Fruit fly (Drosophila melanogaster) whole organism, prepupa: ENCODE results near the gene CG8460.

ENCODE experiments used
- Blimp-1 ChIP-seq: fragments of 200-800 bp; sonication (Bioruptor generic); optimal IDR thresholded peaks from 3 replicates; lab custom pipeline; 2017; ENCODE audit warnings: missing biosample characterization, missing genetic modification characterization, mild to moderate bottlenecking, moderate library complexity, missing genetic modification reagents
- CG10631 ChIP-seq: fragments of 200-800 bp; sonication (Bioruptor generic); optimal IDR thresholded peaks from 2 replicates; lab custom pipeline; 2016; ENCODE audit warnings: missing biosample characterization, missing genetic modification characterization
- CG11294 ChIP-seq: fragments of 200-800 bp; sonication (Bioruptor generic); IDR thresholded peaks from 2 replicates; pipeline ENCODE4 v1.3.6; 2022; ENCODE audit warnings: missing biosample characterization, missing genetic modification characterization
- CG11762 ChIP-seq: fragments of 200-800 bp; sonication (Bioruptor generic); optimal IDR thresholded peaks from 3 replicates; lab custom pipeline; 2016; ENCODE audit warnings: missing biosample characterization, missing genetic modification characterization; ENCODE audit not compliant: insufficient read depth
- CG15336 ChIP-seq: fragments of 200-800 bp; sonication (Bioruptor generic); IDR thresholded peaks from 2 replicates; pipeline ENCODE4 v1.3.6; 2022; ENCODE audit warnings: missing biosample characterization, missing genetic modification characterization
- CG16779 ChIP-seq: fragments of 200-800 bp; sonication (Bioruptor generic); optimal IDR thresholded peaks from 3 replicates; lab custom pipeline; 2017; ENCODE audit warnings: missing biosample characterization, mild to moderate bottlenecking, missing genetic modification characterization
- CG31627 ChIP-seq: fragments of 200-800 bp; sonication (Bioruptor generic); optimal IDR thresholded peaks from 3 replicates; lab custom pipeline; 2016; ENCODE audit warnings: missing biosample characterization, missing genetic modification characterization
- CG32006 ChIP-seq: fragments of 200-800 bp; sonication (Bioruptor generic); optimal IDR thresholded peaks from 3 replicates; lab custom pipeline; 2017; ENCODE audit warnings: missing biosample characterization, mild to moderate bottlenecking, missing genetic modification characterization
- CG3919 ChIP-seq: fragments of 200-800 bp; sonication (Bioruptor generic); optimal IDR thresholded peaks from 3 replicates; lab custom pipeline; 2016; ENCODE audit warnings: missing biosample characterization, missing genetic modification characterization
- CG4318 ChIP-seq: fragments of 200-800 bp; sonication (Bioruptor generic); optimal IDR thresholded peaks from 3 replicates; lab custom pipeline; 2017; ENCODE audit warnings: missing biosample characterization, mild to moderate bottlenecking, missing genetic modification characterization
- CG6163 ChIP-seq: fragments of 200-800 bp; sonication (Bioruptor generic); IDR thresholded peaks from 3 replicates; pipeline ENCODE4 v1.3.6; 2022; ENCODE audit warnings: missing biosample characterization, missing genetic modification characterization
- CG6276 ChIP-seq: fragments of 200-800 bp; sonication (Bioruptor generic); optimal IDR thresholded peaks from 2 replicates; lab custom pipeline; 2017; ENCODE audit warnings: missing biosample characterization, mild to moderate bottlenecking, missing genetic modification characterization
- CG6792 ChIP-seq: fragments of 200-800 bp; sonication (Bioruptor generic); optimal IDR thresholded peaks from 3 replicates; lab custom pipeline; 2016; ENCODE audit warnings: missing biosample characterization, missing genetic modification characterization
- CG6808 ChIP-seq: fragments of 200-800 bp; sonication (Bioruptor generic); optimal IDR thresholded peaks from 3 replicates; lab custom pipeline; 2017; ENCODE audit warnings: missing biosample characterization, missing genetic modification characterization, mild to moderate bottlenecking, moderate library complexity, missing genetic modification reagents
- CG6854 ChIP-seq: fragments of 200-800 bp; sonication (Bioruptor generic); optimal IDR thresholded peaks from 2 replicates; lab custom pipeline; 2017; ENCODE audit warnings: missing biosample characterization, mild to moderate bottlenecking, missing genetic modification characterization
- CG7368 ChIP-seq: fragments of 200-800 bp; sonication (Bioruptor generic); optimal IDR thresholded peaks from 3 replicates; lab custom pipeline; 2016; ENCODE audit warnings: missing biosample characterization, missing genetic modification characterization
- CG8119 ChIP-seq: fragments of 200-800 bp; sonication (Bioruptor generic); IDR thresholded peaks from 3 replicates; pipeline ENCODE4 v1.3.6; 2022; ENCODE audit warnings: missing biosample characterization, missing genetic modification characterization
- CG8319 ChIP-seq: fragments of 200-800 bp; sonication (Bioruptor generic); optimal IDR thresholded peaks from 3 replicates; lab custom pipeline; 2016; ENCODE audit warnings: missing biosample characterization, missing genetic modification characterization
- CG8632 ChIP-seq: fragments of 200-800 bp; sonication (Bioruptor generic); optimal IDR thresholded peaks from 3 replicates; lab custom pipeline; 2016; ENCODE audit warnings: missing biosample characterization, missing genetic modification characterization
- CG9139 ChIP-seq: fragments of 200-800 bp; sonication (Bioruptor generic); optimal IDR thresholded peaks from 3 replicates; lab custom pipeline; 2017; ENCODE audit warnings: missing biosample characterization, mild to moderate bottlenecking, missing genetic modification characterization
- Eip75B ChIP-seq: fragments of 200-800 bp; sonication (Bioruptor generic); optimal IDR thresholded peaks from 3 replicates; lab custom pipeline; 2016; ENCODE audit warnings: missing biosample characterization, missing genetic modification characterization
- Eip78C ChIP-seq: fragments of 200-800 bp; sonication (Bioruptor generic); peaks from one replicate; lab custom pipeline; 2016; ENCODE audit warnings: missing biosample characterization, missing genetic modification characterization
- Eip93F ChIP-seq: fragments of 200-800 bp; sonication (Bioruptor generic); optimal IDR thresholded peaks from 2 replicates; lab custom pipeline; 2016; ENCODE audit warnings: missing biosample characterization, mild to moderate bottlenecking, missing genetic modification characterization
- Ets21C ChIP-seq: fragments of 200-800 bp; sonication (Bioruptor generic); optimal IDR thresholded peaks from 3 replicates; lab custom pipeline; 2016; ENCODE audit warnings: missing biosample characterization, missing genetic modification characterization
- Gug ChIP-seq: fragments of 200-800 bp; sonication (Bioruptor generic); IDR thresholded peaks from 2 replicates; pipeline ENCODE4 v1.3.6; 2022; ENCODE audit warnings: missing biosample characterization, missing genetic modification characterization
- Hr38 ChIP-seq: sonication (Bioruptor generic); optimal IDR thresholded peaks from 2 replicates; lab custom pipeline; 2016; ENCODE audit warnings: missing biosample characterization, missing genetic modification characterization
- Hr4 ChIP-seq: fragments of 200-800 bp; sonication (Bioruptor generic); optimal IDR thresholded peaks from 3 replicates; lab custom pipeline; 2016; ENCODE audit warnings: missing biosample characterization, missing genetic modification characterization
- Lpt ChIP-seq: fragments of 200-800 bp; sonication (Bioruptor generic); optimal IDR thresholded peaks from 3 replicates; lab custom pipeline; 2016; ENCODE audit warnings: missing biosample characterization, missing genetic modification characterization
- Met ChIP-seq: fragments of 200-800 bp; sonication (Bioruptor generic); optimal IDR thresholded peaks from 3 replicates; lab custom pipeline; 2016; ENCODE audit warnings: missing biosample characterization, missing genetic modification characterization
- Sox102F ChIP-seq: fragments of 200-800 bp; sonication (Bioruptor generic); optimal IDR thresholded peaks from 2 replicates; lab custom pipeline; 2016; ENCODE audit warnings: missing biosample characterization, mild to moderate bottlenecking, missing genetic modification characterization
- Sox14 ChIP-seq: fragments of 200-800 bp; sonication (Bioruptor generic); optimal IDR thresholded peaks from 3 replicates; lab custom pipeline; 2016; ENCODE audit warnings: missing biosample characterization, missing genetic modification characterization
- Sox15 ChIP-seq: fragments of 200-800 bp; sonication (Bioruptor generic); optimal IDR thresholded peaks from 3 replicates; lab custom pipeline; 2016; ENCODE audit warnings: missing biosample characterization, missing genetic modification characterization
- achi ChIP-seq: fragments of 200-800 bp; sonication (Bioruptor generic); optimal IDR thresholded peaks from 3 replicates; lab custom pipeline; 2016; ENCODE audit warnings: missing biosample characterization, missing genetic modification characterization
- acj6 ChIP-seq: fragments of 200-800 bp; sonication (Bioruptor generic); optimal IDR thresholded peaks from 3 replicates; lab custom pipeline; 2016; ENCODE audit warnings: missing biosample characterization, missing genetic modification characterization
- cyc ChIP-seq: fragments of 200-800 bp; sonication (Bioruptor generic); optimal IDR thresholded peaks from 3 replicates; lab custom pipeline; 2016; ENCODE audit warnings: missing biosample characterization, missing genetic modification characterization
- dac ChIP-seq: fragments of 200-800 bp; sonication (Bioruptor generic); optimal IDR thresholded peaks from 2 replicates; lab custom pipeline; 2017; ENCODE audit warnings: missing biosample characterization, mild to moderate bottlenecking, missing genetic modification characterization
- dsx ChIP-seq: fragments of 200-800 bp; optimal IDR thresholded peaks from 3 replicates; lab custom pipeline; 2019; ENCODE audit warnings: missing biosample characterization, mild to moderate bottlenecking, missing genetic modification characterization, moderate library complexity; ENCODE audit not compliant: poor library complexity, severe bottlenecking
- eg ChIP-seq: fragments of 200-800 bp; sonication (Bioruptor generic); IDR thresholded peaks from 3 replicates; pipeline ENCODE4 v1.3.6; 2022; ENCODE audit warnings: missing biosample characterization, missing genetic modification characterization
- esn ChIP-seq: fragments of 200-800 bp; sonication (Bioruptor generic); optimal IDR thresholded peaks from 2 replicates; lab custom pipeline; 2016; ENCODE audit warnings: missing biosample characterization, mild to moderate bottlenecking, missing genetic modification characterization, moderate library complexity
- fd59A ChIP-seq: fragments of 200-800 bp; sonication (Bioruptor generic); optimal IDR thresholded peaks from 2 replicates; lab custom pipeline; 2017; ENCODE audit warnings: missing biosample characterization, mild to moderate bottlenecking, missing genetic modification characterization, missing genetic modification reagents
- fd85E ChIP-seq: fragments of 200-800 bp; sonication (Bioruptor generic); optimal IDR thresholded peaks from 3 replicates; lab custom pipeline; 2016; ENCODE audit warnings: missing biosample characterization, missing genetic modification characterization
- lz ChIP-seq: fragments of 200-800 bp; sonication (Bioruptor generic); optimal IDR thresholded peaks from 3 replicates; lab custom pipeline; 2016; ENCODE audit warnings: missing biosample characterization, missing genetic modification characterization
- net ChIP-seq: fragments of 200-800 bp; sonication (Bioruptor generic); optimal IDR thresholded peaks from 3 replicates; lab custom pipeline; 2016; ENCODE audit warnings: missing biosample characterization, missing genetic modification characterization
- salr ChIP-seq, 2 experiments: fragments of 200-800 bp; sonication (Bioruptor generic); optimal IDR thresholded peaks; 3 replicates each; lab custom pipeline; 2016 to 2018; ENCODE audit warnings: missing biosample characterization in 2 of 2, missing genetic modification characterization in 2 of 2, mild to moderate bottlenecking in 1 of 2
- spab ChIP-seq: fragments of 200-800 bp; sonication (Bioruptor generic); optimal IDR thresholded peaks from 2 replicates; lab custom pipeline; 2017; ENCODE audit warnings: missing biosample characterization, mild to moderate bottlenecking, missing genetic modification characterization, missing genetic modification reagents
- ss ChIP-seq, 2 experiments: fragments of 200-800 bp; sonication (Bioruptor generic); optimal IDR thresholded peaks; 2 replicates in 1 of 2; 3 replicates in 1 of 2; lab custom pipeline; 2017 to 2018; ENCODE audit warnings: mild to moderate bottlenecking in 2 of 2, missing biosample characterization in 2 of 2, missing genetic modification characterization in 2 of 2, moderate library complexity in 1 of 2
- svp ChIP-seq: fragments of 200-800 bp; sonication (Bioruptor generic); peaks from one replicate; lab custom pipeline; 2016; ENCODE audit warnings: missing biosample characterization, missing genetic modification characterization
- topi ChIP-seq: fragments of 200-800 bp; sonication (Bioruptor generic); optimal IDR thresholded peaks from 3 replicates; lab custom pipeline; 2016; ENCODE audit warnings: missing biosample characterization, missing genetic modification characterization
- vri ChIP-seq: fragments of 200-800 bp; sonication (Bioruptor generic); optimal IDR thresholded peaks from 3 replicates; lab custom pipeline; 2016; ENCODE audit warnings: missing biosample characterization, mild to moderate bottlenecking, missing genetic modification characterization

The CG8460 gene

dm6 chr2L:8230255-8230654 lies 33.3 kb downstream of the CG8460 start (continued):
- TF ChIP-seq CG3919 (GFP tag; lab: Kevin White, UChicago) (no peak), Hr4 (GFP tag; lab: Kevin White, UChicago) (no peak), Gug (GFP tag; lab: Robert Waterston, UW) (no peak), ss (GFP tag; optimal IDR thresholded peaks at IDR 0.05; lab: Kevin White, UChicago) (no peak), CG16779 (tag; lab: Kevin White, UChicago) (no peak), Met (GFP tag; lab: Kevin White, UChicago) (no peak), CG15336 (GFP tag; lab: Robert Waterston, UW) (peak; percentile 24; the same call in 1 of the 2 replicates)

dm6 chr2L:8232389-8232788 lies 35.4 kb downstream of the CG8460 start:
- TF ChIP-seq net (GFP tag; lab: Kevin White, UChicago) (peak; percentile 77), CG8632 (GFP tag; lab: Kevin White, UChicago) (peak; percentile 68), Sox14 (peak; percentile 82), CG32006 (GFP tag; lab: Kevin White, UChicago) (peak; percentile 76), Hr4 (GFP tag; lab: Kevin White, UChicago) (peak; percentile 71), CG10631 (GFP tag; lab: Kevin White, UChicago) (peak; percentile 85), Sox15 (GFP tag; lab: Kevin White, UChicago) (peak; percentile 48), Hr38 (GFP tag; lab: Kevin White, UChicago) (no peak), Lpt (peak; percentile 70), CG4318 (GFP tag; lab: Kevin White, UChicago) (peak; percentile 57), topi (peak; percentile 57), CG7368 (GFP tag; lab: Kevin White, UChicago) (peak; percentile 83), CG6808 (GFP tag; lab: Kevin White, UChicago) (peak; percentile 92), CG3919 (GFP tag; lab: Kevin White, UChicago) (peak; percentile 86), CG8119 (peak; percentile 81), Ets21C (GFP tag; lab: Kevin White, UChicago) (peak; percentile 46), Blimp-1 (no peak), esn (GFP tag; lab: Kevin White, UChicago) (peak; percentile 54), Eip75B (peak; percentile 82), spab (GFP tag; lab: Kevin White, UChicago) (peak; percentile 89), dsx (GFP tag; lab: Kevin White, UChicago) (peak; percentile 88), CG11294 (GFP tag; lab: Robert Waterston, UW) (peak; percentile 69; the same call in 1 of the 2 replicates), eg (GFP tag; lab: Robert Waterston, UW) (peak; percentile 82), CG15336 (GFP tag; lab: Robert Waterston, UW) (peak; percentile 85), CG6854 (GFP tag; lab: Kevin White, UChicago) (peak; percentile 1), Sox102F (GFP tag; lab: Kevin White, UChicago) (peak; percentile 48), CG6276 (GFP tag; lab: Kevin White, UChicago) (peak; percentile 65), CG8319 (GFP tag; lab: Kevin White, UChicago) (peak; percentile 70), Eip78C (GFP tag; lab: Kevin White, UChicago) (peak; percentile 94), vri (GFP tag; lab: Kevin White, UChicago) (no peak), fd59A (peak; percentile 86), CG6792 (GFP tag; lab: Kevin White, UChicago) (peak; percentile 73), salr (GFP tag; optimal IDR thresholded peaks at IDR 0.05; lab: Kevin White, UChicago) (peak; percentile 78 to 86), fd85E (GFP tag; lab: Kevin White, UChicago) (peak; percentile 7), Met (GFP tag; lab: Kevin White, UChicago) (peak; percentile 72), CG31627 (peak; percentile 57), achi (GFP tag; lab: Kevin White, UChicago) (peak; percentile 83), CG11762 (GFP tag; lab: Kevin White, UChicago) (peak; percentile 81), svp (GFP tag; lab: Kevin White, UChicago) (peak; percentile 67), CG16779 (tag; lab: Kevin White, UChicago) (peak; percentile 60), Eip93F (GFP tag; lab: Kevin White, UChicago) (no peak), CG9139 (GFP tag; lab: Kevin White, UChicago) (peak; percentile 86), Gug (GFP tag; lab: Robert Waterston, UW) (peak; percentile 73), acj6 (GFP tag; lab: Kevin White, UChicago) (peak; percentile 77), CG6163 (peak; percentile 93), cyc (GFP tag; lab: Kevin White, UChicago) (peak; percentile 49), lz (peak; percentile 62), dac (peak; percentile 15)
